Fruit fly (Drosophila melanogaster): ENCODE data around the gene Uch.

- no peak for TF ChIP-seq Nf-YB (GFP tag; optimal IDR thresholded peaks at IDR 0.05)
- no peak for TF ChIP-seq CG34422 (GFP tag; IDR thresholded peaks at IDR 0.05)
- TF ChIP-seq dm (GFP tag; optimal IDR thresholded peaks at IDR 0.05) = no peak
- no peak for TF ChIP-seq ham (GFP tag; IDR thresholded peaks at IDR 0.05)
- TF ChIP-seq Nf-YC (tag; optimal IDR thresholded peaks at IDR 0.05) = no peak
- TF ChIP-seq CG10462 (GFP tag; optimal IDR thresholded peaks at IDR 0.05) = no peak
- no peak for TF ChIP-seq CG4617 (GFP tag; optimal IDR thresholded peaks at IDR 0.05; ENCODE audit: borderline replicate concordance)
- no peak for TF ChIP-seq D (optimal IDR thresholded peaks at IDR 0.05)
- TF ChIP-seq D (GFP tag; optimal IDR thresholded peaks at IDR 0.05) = no peak
These were observed 29.4 kb downstream of the Uch start for dm6 chr2L:2184659-2185058.
